Fruit fly (Drosophila melanogaster): ENCODE results near the gene Rlb1.

DNA sequence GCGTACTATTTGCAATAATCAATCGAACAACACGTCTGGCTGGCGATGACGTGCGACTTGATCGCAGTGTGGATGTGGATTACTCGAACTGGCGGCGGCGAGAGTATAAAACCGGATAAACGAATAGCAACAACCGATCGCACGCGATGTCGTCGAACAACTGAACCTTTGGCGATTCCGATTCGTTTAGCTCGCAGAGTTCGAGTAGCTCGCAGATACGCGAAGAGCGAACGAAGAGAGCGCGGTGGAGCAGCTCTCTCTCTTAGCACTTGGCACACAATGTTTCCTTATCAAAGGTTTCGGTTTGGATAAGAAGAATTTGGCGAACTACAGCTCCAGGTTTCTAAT, 10.7 kb upstream of the Rlb1 start, which contains the start of gene RhoL:
- no peak for TF ChIP-seq h (optimal IDR thresholded peaks at IDR 0.05)
- TF ChIP-seq psq (optimal IDR thresholded peaks at IDR 0.05): no peak
- no peak for TF ChIP-seq insv (optimal IDR thresholded peaks at IDR 0.05)
- no peak for TF ChIP-seq Sin3A (optimal IDR thresholded peaks at IDR 0.05)
- no peak for TF ChIP-seq ttk (optimal IDR thresholded peaks at IDR 0.05)
